Worm (Caenorhabditis elegans) whole organism, L2 larva: ENCODE results near the gene F20E11.17.

Experiments used
- ama-1 ChIP-seq: fragments of 150-350 bp; optimal IDR thresholded peaks from 2 replicates; lab custom pipeline; 2018; ENCODE audit warnings: inconsistent platforms
- elt-3 ChIP-seq: sonication (generic microtip); optimal IDR thresholded peaks from 2 replicates; lab custom pipeline; 2017; ENCODE audit warnings: missing biosample characterization, missing genetic modification characterization
- lin-11 ChIP-seq: fragments of 150-350 bp; sonication (generic microtip); optimal IDR thresholded peaks from 2 replicates; lab custom pipeline; 2014; ENCODE audit warnings: missing biosample characterization, missing genetic modification characterization, inconsistent platforms, mixed read lengths
- nhr-12 ChIP-seq: fragments of 150-350 bp; optimal IDR thresholded peaks from 2 replicates; lab custom pipeline; 2014; ENCODE audit warnings: missing biosample characterization, missing genetic modification characterization

DNA sequence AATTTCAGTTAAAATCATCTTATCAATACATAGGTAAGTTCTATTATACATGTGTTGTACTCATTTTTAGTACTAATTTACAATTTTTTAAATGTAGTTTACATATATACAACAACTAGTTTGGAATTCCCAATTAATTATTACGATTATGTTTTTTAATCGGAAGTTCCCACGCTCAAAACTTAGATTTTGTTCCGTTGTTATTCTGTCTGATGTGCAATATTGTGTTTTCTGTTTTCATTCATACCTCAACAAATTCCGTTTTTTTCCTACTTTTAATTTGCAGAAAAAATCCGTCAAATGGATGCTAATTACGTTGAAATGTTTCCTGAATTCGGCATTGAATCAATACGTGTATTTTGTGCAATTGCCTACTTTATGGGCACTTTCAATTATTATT is 37.2 kb upstream of the F20E11.17 start, which contains the start of gene srw-31:
- no peak for TF ChIP-seq ama-1 (lab: Kevin White, UChicago)
- no peak for TF ChIP-seq nhr-12 (tag; lab: Kevin White, UChicago)
- no peak for TF ChIP-seq elt-3 (tag; lab: Kevin White, UChicago)
- no peak for TF ChIP-seq lin-11 (tag; lab: Kevin White, UChicago)
